Worm (Caenorhabditis elegans) whole organism, young adult: ENCODE data around the gene sru-7.

Experiments used
- F23B12.7 ChIP-seq: sonication (generic microtip); optimal IDR thresholded peaks from 2 replicates; lab custom pipeline; 2017; ENCODE audit warnings: missing genetic modification characterization, mild to moderate bottlenecking, missing compliant biosample characterization, antibody characterized with exemption, moderate library complexity; ENCODE audit not compliant: insufficient read depth
- F57A8.1 ChIP-seq: fragments of 200-800 bp; sonication (Bioruptor generic); optimal IDR thresholded peaks from 2 replicates; lab custom pipeline; 2018; ENCODE audit warnings: mild to moderate bottlenecking, missing genetic modification characterization, moderate library complexity, missing compliant biosample characterization
- T07F8.4 ChIP-seq: sonication (generic microtip); optimal IDR thresholded peaks from 2 replicates; lab custom pipeline; 2016; ENCODE audit warnings: mild to moderate bottlenecking, missing genetic modification characterization, moderate library complexity, missing compliant biosample characterization
- T26A5.8 ChIP-seq: sonication (generic microtip); optimal IDR thresholded peaks from 2 replicates; lab custom pipeline; 2016; ENCODE audit warnings: missing genetic modification characterization, missing compliant biosample characterization
- aptf-3 ChIP-seq: fragments of 200-800 bp; sonication (Bioruptor generic); IDR thresholded peaks from 2 replicates; pipeline ENCODE4 v1.3.6; 2022; ENCODE audit warnings: missing genetic modification characterization, missing compliant biosample characterization
- atf-7 ChIP-seq: sonication (generic microtip); optimal IDR thresholded peaks from 2 replicates; lab custom pipeline; 2017; ENCODE audit warnings: mild to moderate bottlenecking, missing genetic modification characterization, missing compliant biosample characterization
- ceh-40 ChIP-seq: fragments of 200-800 bp; sonication (Bioruptor generic); IDR thresholded peaks from 2 replicates; pipeline ENCODE4 v1.3.6; 2022; ENCODE audit warnings: missing genetic modification characterization, missing compliant biosample characterization
- ceh-79 ChIP-seq: sonication (generic microtip); optimal IDR thresholded peaks from 2 replicates; lab custom pipeline; 2017; ENCODE audit warnings: mild to moderate bottlenecking, missing genetic modification characterization, missing compliant biosample characterization
- chd-7 ChIP-seq: sonication (generic microtip); optimal IDR thresholded peaks from 2 replicates; lab custom pipeline; 2016; ENCODE audit warnings: mild to moderate bottlenecking, missing genetic modification characterization, moderate library complexity, missing compliant biosample characterization
- ets-4 ChIP-seq: fragments of 200-800 bp; sonication (Bioruptor generic); optimal IDR thresholded peaks from 2 replicates; lab custom pipeline; 2018; ENCODE audit warnings: mild to moderate bottlenecking, missing genetic modification characterization, missing compliant biosample characterization
- fkh-3 ChIP-seq: sonication (generic microtip); optimal IDR thresholded peaks from 2 replicates; lab custom pipeline; 2016; ENCODE audit warnings: mild to moderate bottlenecking, missing genetic modification characterization, missing compliant biosample characterization
- gei-17 ChIP-seq: fragments of 200-800 bp; sonication (Bioruptor generic); optimal IDR thresholded peaks from 2 replicates; lab custom pipeline; 2018; ENCODE audit warnings: mild to moderate bottlenecking, missing genetic modification characterization, missing compliant biosample characterization
- hlh-12 ChIP-seq: sonication (generic microtip); optimal IDR thresholded peaks from 2 replicates; lab custom pipeline; 2016; ENCODE audit warnings: missing genetic modification characterization, missing compliant biosample characterization
- hmg-1.2 ChIP-seq: fragments of 200-800 bp; sonication (Bioruptor generic); IDR thresholded peaks from 2 replicates; pipeline ENCODE4 v1.3.6; 2022; ENCODE audit warnings: missing genetic modification reagents, missing genetic modification characterization, missing compliant biosample characterization
- hsf-1 ChIP-seq: fragments of 200-800 bp; sonication (Bioruptor generic); IDR thresholded peaks from 2 replicates; pipeline ENCODE4 v1.3.6; 2022; ENCODE audit warnings: missing genetic modification reagents, missing genetic modification characterization, missing compliant biosample characterization
- let-526 ChIP-seq: fragments of 200-800 bp; sonication (Bioruptor generic); IDR thresholded peaks from 2 replicates; pipeline ENCODE4 v1.3.6; 2022; ENCODE audit warnings: missing genetic modification reagents, missing genetic modification characterization, missing compliant biosample characterization
- let-607 ChIP-seq, 2 experiments: fragments of 200-800 bp in 1 of 2; sonication (Bioruptor generic) in 1 of 2; sonication (generic microtip) in 1 of 2; optimal IDR thresholded peaks; 2 replicates each; lab custom pipeline; 2016 to 2018; ENCODE audit warnings: mild to moderate bottlenecking in 2 of 2, missing compliant biosample characterization in 2 of 2, missing genetic modification characterization in 2 of 2, moderate library complexity in 2 of 2, missing genotype in 1 of 2
- lin-26 ChIP-seq: fragments of 200-800 bp; sonication (Bioruptor generic); IDR thresholded peaks from 2 replicates; pipeline ENCODE4 v1.3.6; 2022; ENCODE audit warnings: missing genetic modification reagents, missing genetic modification characterization, missing compliant biosample characterization
- lin-40 ChIP-seq: sonication (generic microtip); optimal IDR thresholded peaks from 2 replicates; lab custom pipeline; 2016; ENCODE audit warnings: missing genetic modification characterization, mild to moderate bottlenecking, missing compliant biosample characterization, missing genotype, missing genetic modification reagents
- lsy-27 ChIP-seq: sonication (generic microtip); optimal IDR thresholded peaks from 2 replicates; lab custom pipeline; 2017; ENCODE audit warnings: missing genetic modification characterization, mild to moderate bottlenecking, missing compliant biosample characterization, antibody characterized with exemption, missing genotype, borderline replicate concordance; ENCODE audit not compliant: insufficient read depth
- madf-3 ChIP-seq: fragments of 200-800 bp; sonication (Bioruptor generic); IDR thresholded peaks from 2 replicates; pipeline ENCODE4 v1.3.6; 2022; ENCODE audit warnings: missing genetic modification reagents, missing genetic modification characterization, missing compliant biosample characterization
- mes-4 ChIP-seq: sonication (generic microtip); optimal IDR thresholded peaks from 2 replicates; lab custom pipeline; 2016; ENCODE audit warnings: missing genotype, missing genetic modification characterization, missing compliant biosample characterization
- mxl-1 ChIP-seq: sonication (generic microtip); optimal IDR thresholded peaks from 2 replicates; lab custom pipeline; 2016; ENCODE audit warnings: missing genetic modification characterization, missing compliant biosample characterization
- nfyb-1 ChIP-seq: fragments of 200-800 bp; sonication (Bioruptor generic); IDR thresholded peaks from 2 replicates; pipeline ENCODE4 v1.3.6; 2022; ENCODE audit warnings: missing genetic modification reagents, missing genetic modification characterization, missing compliant biosample characterization
- nhr-179 ChIP-seq: sonication (generic microtip); optimal IDR thresholded peaks from 2 replicates; lab custom pipeline; 2016; ENCODE audit warnings: mild to moderate bottlenecking, missing genetic modification characterization, missing compliant biosample characterization
- nhr-80 ChIP-seq: sonication (generic microtip); optimal IDR thresholded peaks from 2 replicates; lab custom pipeline; 2016; ENCODE audit warnings: missing genetic modification characterization, missing compliant biosample characterization
- pbrm-1 ChIP-seq: fragments of 200-800 bp; sonication (Bioruptor generic); IDR thresholded peaks from 2 replicates; pipeline ENCODE4 v1.3.6; 2022; ENCODE audit warnings: missing genetic modification reagents, missing genetic modification characterization, missing compliant biosample characterization
- rpc-1 ChIP-seq, 2 experiments: fragments of 150-350 bp in 1 of 2; sonication (generic microtip) in 1 of 2; optimal IDR thresholded peaks; 2 replicates each; lab custom pipeline; 2014 to 2018; ENCODE audit warnings: missing biosample characterization in 1 of 2, missing genetic modification characterization in 1 of 2, missing genetic modification reagents in 1 of 2, missing genotype in 1 of 2
- snpc-1.1 ChIP-seq: sonication (generic microtip); optimal IDR thresholded peaks from 2 replicates; lab custom pipeline; 2017; ENCODE audit warnings: missing genetic modification characterization, mild to moderate bottlenecking, missing compliant biosample characterization, antibody characterized with exemption, moderate library complexity, missing genotype, missing genetic modification reagents; ENCODE audit not compliant: insufficient read depth
- snpc-4 ChIP-seq, 5 experiments: fragments of 150-350 bp in 1 of 5; sonication (generic microtip) in 4 of 5; optimal IDR thresholded peaks; 2 replicates each; lab custom pipeline; 2014 to 2018; ENCODE audit warnings: missing genetic modification characterization in 5 of 5, missing biosample characterization in 3 of 5, antibody characterized with exemption in 2 of 5, mild to moderate bottlenecking in 2 of 5, missing compliant biosample characterization in 2 of 5, missing genotype in 2 of 5, moderate library complexity in 2 of 5, missing genetic modification reagents in 1 of 5
- sptf-2 ChIP-seq: fragments of 200-800 bp; sonication (Bioruptor generic); optimal IDR thresholded peaks from 2 replicates; lab custom pipeline; 2018; ENCODE audit warnings: mild to moderate bottlenecking, missing genetic modification characterization, missing compliant biosample characterization
- tbp1 ChIP-seq: fragments of 200-800 bp; sonication (Bioruptor generic); optimal IDR thresholded peaks from 2 replicates; lab custom pipeline; 2018; ENCODE audit warnings: mild to moderate bottlenecking, missing genetic modification characterization, missing compliant biosample characterization
- unc-62 ChIP-seq: fragments of 150-350 bp; optimal IDR thresholded peaks from 2 replicates; lab custom pipeline; 2014; ENCODE audit warnings: missing biosample characterization, missing genetic modification reagents, missing genetic modification characterization
- zfh-2 ChIP-seq: fragments of 200-800 bp; sonication (Bioruptor generic); conservative IDR thresholded peaks from 2 replicates; pipeline ENCODE4 v1.3.6; 2022; ENCODE audit warnings: missing genetic modification reagents, missing genetic modification characterization, missing compliant biosample characterization
- ztf-25 ChIP-seq: fragments of 200-800 bp; sonication (Bioruptor generic); IDR thresholded peaks from 2 replicates; pipeline ENCODE4 v1.3.6; 2022; ENCODE audit warnings: missing genetic modification reagents, missing genetic modification characterization, missing compliant biosample characterization
- ztf-3 ChIP-seq: fragments of 200-800 bp; sonication (Bioruptor generic); optimal IDR thresholded peaks from 2 replicates; lab custom pipeline; 2018; ENCODE audit warnings: mild to moderate bottlenecking, missing genetic modification characterization, missing compliant biosample characterization
- ztf-6 ChIP-seq: fragments of 200-800 bp; sonication (Bioruptor generic); IDR thresholded peaks from 2 replicates; pipeline ENCODE4 v1.3.6; 2022; ENCODE audit warnings: missing genetic modification reagents, missing genetic modification characterization, missing compliant biosample characterization

Gene sru-7

DNA sequence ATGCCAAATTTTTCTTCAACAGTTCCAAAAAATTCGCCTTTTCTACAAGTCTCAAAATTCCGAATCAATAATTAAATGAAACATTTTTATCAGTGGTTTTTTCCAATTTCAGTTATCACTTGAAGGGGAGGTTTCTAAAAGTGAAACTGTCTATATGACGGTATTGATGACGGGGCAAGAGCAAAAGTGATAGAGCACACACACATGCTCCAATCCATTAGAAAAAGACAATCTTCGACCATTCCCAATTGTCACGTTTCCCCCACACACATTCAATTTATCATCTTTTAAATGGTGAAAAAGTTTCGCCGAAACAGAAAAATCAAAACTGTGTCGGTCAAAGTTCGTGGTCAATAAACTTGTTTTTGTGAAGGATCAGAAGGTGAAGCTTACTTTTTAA is 39.2 kb upstream of the sru-7 start:
- TF ChIP-seq F23B12.7 (tag; lab: Kevin White, UChicago) (no peak), zfh-2 (GFP tag; lab: Robert Waterston, UW) (no peak), hmg-1.2 (GFP tag; lab: Robert Waterston, UW) (no peak), nfyb-1 (0 out of 2 replicates have a peak, but pooled peaks have one; percentile 25), let-607 (tag; optimal IDR thresholded peaks at IDR 0.05; lab: Kevin White, UChicago) (peak in 1 of 2 experiments; percentile 48), T26A5.8 (no peak), ceh-40 (GFP tag; lab: Robert Waterston, UW) (no peak), T07F8.4 (tag; lab: Kevin White, UChicago) (no peak), hlh-12 (tag; lab: Kevin White, UChicago) (no peak), F57A8.1 (GFP tag; lab: Kevin White, UChicago) (no peak), ceh-79 (no peak), hsf-1 (no peak), snpc-4 (GFP tag; optimal IDR thresholded peaks at IDR 0.05; lab: Kevin White, UChicago) (no peak), snpc-4 (tag; optimal IDR thresholded peaks at IDR 0.05; lab: Kevin White, UChicago) (no peak), let-526 (no peak), nhr-179 (tag; lab: Kevin White, UChicago) (no peak), ztf-25 (GFP tag; lab: Robert Waterston, UW) (no peak), gei-17 (GFP tag; lab: Kevin White, UChicago) (no peak), atf-7 (tag; lab: Kevin White, UChicago) (peak; percentile 26), aptf-3 (no peak), lin-26 (GFP tag; lab: Robert Waterston, UW) (no peak), lsy-27 (tag; lab: Kevin White, UChicago) (no peak), ztf-6 (GFP tag; lab: Robert Waterston, UW) (no peak), rpc-1 (optimal IDR thresholded peaks at IDR 0.05; lab: Kevin White, UChicago) (no peak), rpc-1 (tag; optimal IDR thresholded peaks at IDR 0.05; lab: Kevin White, UChicago) (no peak), snpc-1.1 (tag; lab: Kevin White, UChicago) (no peak), lin-40 (tag; lab: Kevin White, UChicago) (no peak), fkh-3 (tag; lab: Kevin White, UChicago) (no peak), tbp1 (GFP tag; lab: Kevin White, UChicago) (peak; percentile 25), mes-4 (no peak), chd-7 (tag; lab: Kevin White, UChicago) (no peak), ets-4 (GFP tag; lab: Kevin White, UChicago) (no peak), nhr-80 (peak; percentile 86), unc-62 (GFP tag; lab: Kevin White, UChicago) (no peak), madf-3 (no peak), ztf-3 (no peak), sptf-2 (GFP tag; lab: Kevin White, UChicago) (no peak), pbrm-1 (GFP tag; lab: Robert Waterston, UW) (no peak)
- TF ChIP-seq, all 124 proteins: peak for 5

DNA sequence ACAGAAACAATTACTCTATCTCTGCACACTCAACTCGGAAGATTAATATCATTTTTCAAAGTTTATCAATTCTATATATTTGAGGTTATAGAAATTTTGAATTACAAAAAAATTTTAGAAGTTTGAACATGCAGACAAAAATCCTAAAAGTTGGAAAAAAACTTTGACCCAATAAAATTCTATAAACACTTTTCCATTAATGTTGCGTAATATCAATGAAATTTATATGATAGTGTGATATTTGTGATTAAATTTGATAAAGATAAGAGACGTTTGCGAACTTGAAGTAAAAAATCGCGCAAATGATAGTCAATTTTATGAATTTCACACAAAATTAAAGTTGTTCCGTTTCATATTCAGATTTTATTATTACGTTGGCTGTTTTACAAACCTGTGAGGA is 38.3 kb upstream of the sru-7 start:
- TF ChIP-seq mxl-1 (tag; lab: Kevin White, UChicago) (no peak), nhr-80 (peak; percentile 3)
